Worm (Caenorhabditis elegans) whole organism, L4/young adult: ENCODE data around the gene F26F2.1.
"Not testable (repeated sequence)": the region's sequence is repeated elsewhere in the genome, so short reads cannot be mapped to it uniquely, and the experiment has no call there.

Experiments
- W03F9.2 ChIP-seq: fragments of 150-350 bp; optimal IDR thresholded peaks from 2 replicates; lab custom pipeline; 2014; ENCODE audit warnings: missing biosample characterization, missing genetic modification characterization
- dao-5 ChIP-seq: sonication (generic microtip); optimal IDR thresholded peaks from 2 replicates; lab custom pipeline; 2016; ENCODE audit warnings: missing genotype, missing genetic modification characterization, moderate library complexity, missing compliant biosample characterization
- him-1 ChIP-seq: sonication (generic microtip); optimal IDR thresholded peaks from 2 replicates; lab custom pipeline; 2016; ENCODE audit warnings: missing genotype, missing genetic modification reagents, missing genetic modification characterization, missing compliant biosample characterization

Gene F26F2.1

DNA sequence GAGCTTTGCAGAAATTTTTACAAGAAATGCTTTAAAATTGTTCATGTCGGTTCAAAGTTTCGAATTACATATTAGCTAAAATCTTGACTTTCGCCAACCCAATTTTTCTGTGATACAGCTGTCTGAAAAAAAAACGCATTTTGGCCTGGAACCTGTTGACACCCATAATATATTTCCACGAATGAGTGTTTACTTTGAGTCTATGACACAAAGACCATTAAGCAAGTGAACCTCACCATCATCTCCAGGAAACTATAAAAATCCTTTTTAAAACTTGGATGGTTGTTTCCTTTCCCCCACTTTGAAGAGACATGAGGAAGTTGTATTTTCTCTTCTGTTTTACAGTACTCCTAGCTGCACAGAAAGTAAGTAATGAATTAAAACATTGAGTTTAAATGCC is 12.6 kb upstream of the F26F2.1 start, which contains the start of gene clec-263:
clec-263 (plus strand) TSS at position 301 of the 400 bp plus-strand sequence.
- no peak for TF ChIP-seq him-1
- TF ChIP-seq W03F9.2, result no peak
- no peak for TF ChIP-seq dao-5 (tag; lab: Kevin White, UChicago)

DNA sequence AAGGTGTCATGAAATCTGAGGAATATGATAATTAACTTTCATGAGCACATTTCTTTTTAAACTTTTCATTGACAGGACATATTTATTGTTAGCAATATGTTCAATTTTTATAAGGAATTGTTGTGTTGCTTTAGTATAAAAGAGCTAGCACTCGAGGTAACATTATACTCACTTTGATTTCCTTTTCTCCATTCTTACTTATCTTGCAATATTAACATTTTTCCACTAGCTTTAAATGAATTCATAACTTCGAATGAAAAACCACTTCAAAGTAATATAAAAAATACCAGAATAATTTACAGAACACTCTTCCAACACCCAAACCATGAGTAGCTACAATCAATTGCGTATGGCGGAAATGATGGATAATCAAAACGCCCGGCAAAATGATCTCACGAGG is 11.7 kb upstream of the F26F2.1 start, which contains the start of gene F26F2.5:
F26F2.5 (plus strand) TSS at position 301 of the 400 bp plus-strand sequence.
- no peak for TF ChIP-seq W03F9.2
- no peak for TF ChIP-seq dao-5 (tag; lab: Kevin White, UChicago)

DNA sequence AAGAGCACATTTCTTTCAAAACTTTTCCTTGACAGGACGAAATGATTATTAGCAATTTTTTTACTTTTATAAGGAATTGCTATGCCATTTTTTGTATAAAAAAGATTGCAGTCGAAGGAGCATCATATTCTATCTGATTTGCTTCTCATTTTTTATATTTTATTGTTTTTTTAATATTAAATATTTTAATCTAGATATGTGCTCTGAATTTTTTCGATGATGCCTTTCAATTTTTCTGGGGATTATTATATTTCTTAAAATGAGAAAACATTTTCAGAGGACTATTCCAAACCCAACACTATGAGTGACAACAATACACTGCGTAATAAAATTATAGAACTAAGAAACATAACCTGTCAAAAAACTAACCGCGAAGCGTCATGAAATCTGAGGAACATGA is 7.3 kb upstream of the F26F2.1 start, which contains the start of gene F26F2.4:
F26F2.4 (plus strand) TSS at position 301 of the 400 bp plus-strand sequence.
- not testable (repeated sequence) for TF ChIP-seq W03F9.2; dao-5 (tag; lab: Kevin White, UChicago); him-1

DNA sequence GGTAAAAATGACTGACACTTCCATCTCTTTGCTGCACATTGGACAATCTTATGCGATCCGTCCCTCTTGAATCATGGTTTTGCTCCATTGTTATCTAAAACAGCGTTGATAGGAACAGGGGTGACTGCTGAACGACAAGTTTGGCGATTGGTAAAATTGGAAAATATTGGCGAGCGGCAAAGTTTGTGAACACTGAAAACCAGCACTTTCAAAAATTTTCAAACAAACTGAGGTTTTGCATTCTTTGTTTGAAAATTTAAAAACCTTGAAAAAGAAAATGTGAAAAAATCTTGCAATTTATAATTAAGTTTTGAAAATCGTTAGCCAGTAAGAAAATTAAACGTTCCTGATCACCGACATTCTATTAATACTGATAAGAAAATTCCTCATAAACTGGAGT is 4.8 kb upstream of the F26F2.1 start, which contains the start of gene F26F2.3:
F26F2.3 (minus strand) TSS at position 101 of the 400 bp plus-strand sequence.
- TF ChIP-seq dao-5 (tag; lab: Kevin White, UChicago) (no peak), him-1 (no peak), W03F9.2 (no peak)

DNA sequence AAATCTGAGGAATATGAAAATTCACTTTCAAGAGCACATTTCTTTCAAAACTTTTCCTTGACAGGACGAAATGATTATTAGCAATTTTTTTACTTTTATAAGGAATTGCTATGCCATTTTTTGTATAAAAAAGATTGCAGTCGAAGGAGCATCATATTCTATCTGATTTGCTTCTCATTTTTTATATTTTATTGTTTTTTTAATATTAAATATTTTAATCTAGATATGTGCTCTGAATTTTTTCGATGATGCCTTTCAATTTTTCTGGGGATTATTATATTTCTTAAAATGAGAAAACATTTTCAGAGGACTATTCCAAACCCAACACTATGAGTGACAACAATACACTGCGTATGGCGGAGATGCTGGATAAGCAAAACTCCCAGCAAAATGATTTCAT is 2.4 kb upstream of the F26F2.1 start, which contains the start of gene F26F2.13:
F26F2.13 (plus strand) TSS at position 301 of the 400 bp plus-strand sequence.
- not testable (repeated sequence) for TF ChIP-seq dao-5 (tag; lab: Kevin White, UChicago); W03F9.2; him-1

DNA sequence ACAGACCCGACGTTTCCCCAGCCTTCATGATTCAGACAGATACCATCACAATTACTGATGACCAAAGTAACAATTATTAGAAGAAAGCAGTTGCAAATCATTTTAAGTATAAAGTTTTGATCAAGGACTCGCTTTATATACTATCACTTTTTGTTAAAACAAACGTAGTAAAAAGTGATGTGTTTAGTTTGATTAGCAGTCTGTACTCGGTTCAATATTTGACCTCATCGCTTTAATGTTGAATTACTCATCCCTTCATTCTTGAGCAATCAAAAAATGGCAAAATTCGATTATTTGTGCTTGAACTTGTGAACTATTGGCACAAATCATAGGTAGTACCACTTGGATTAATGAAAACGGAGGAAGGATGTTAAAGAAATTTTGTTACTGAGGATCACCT is 3.4 kb downstream of the F26F2.1 start, which contains the start of gene abf-4:
abf-4 (minus strand) TSS at position 101 of the 400 bp plus-strand sequence.
- TF ChIP-seq W03F9.2 (no peak), him-1 (no peak), dao-5 (tag; lab: Kevin White, UChicago) (no peak)

DNA sequence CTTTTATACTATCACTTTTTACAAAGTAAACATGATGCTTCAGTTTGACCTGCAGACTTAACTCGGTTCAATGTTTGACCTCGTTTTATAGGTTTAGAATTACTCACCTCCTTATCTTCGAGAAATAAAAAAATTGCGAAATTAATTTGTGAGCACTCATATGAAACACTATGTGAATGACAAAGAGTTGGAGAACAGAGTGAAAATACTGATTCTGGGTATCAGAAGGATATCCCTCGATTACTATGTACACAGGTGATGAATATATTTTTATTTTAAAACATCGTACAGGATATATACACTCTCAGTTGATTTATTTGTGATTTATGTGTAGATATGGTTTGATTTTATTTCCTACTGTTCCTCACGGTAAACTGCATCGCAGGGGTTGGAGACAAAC is 5.4 kb downstream of the F26F2.1 start, which contains the start of gene Y38H6C.23:
Y38H6C.23 (minus strand) TSS at position 101 of the 400 bp plus-strand sequence.
- no peak for TF ChIP-seq dao-5 (tag; lab: Kevin White, UChicago)
- no peak for TF ChIP-seq him-1
- no peak for TF ChIP-seq W03F9.2

DNA sequence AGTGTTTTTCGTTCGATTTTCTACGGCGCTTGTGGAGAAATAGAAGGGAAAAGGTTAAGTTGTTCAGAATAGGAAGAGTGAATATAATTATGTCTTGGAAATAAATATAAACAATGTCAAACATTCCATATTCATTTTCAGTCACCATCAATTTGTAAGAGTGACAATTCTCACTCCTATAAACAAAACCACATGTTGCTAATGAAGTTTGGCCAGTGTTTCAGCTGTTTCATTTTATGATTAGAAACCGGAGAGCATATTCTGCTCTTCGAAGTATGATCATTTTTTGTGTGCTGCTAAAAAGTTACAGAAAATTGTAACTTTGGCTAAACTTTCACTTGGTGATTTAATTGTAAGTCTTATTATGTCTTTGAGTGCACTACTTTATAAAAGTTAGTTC is 6.6 kb downstream of the F26F2.1 start, which contains the start of gene Y38H6C.21:
Y38H6C.21 (minus strand) TSS at position 148 of the 400 bp plus-strand sequence.
- TF ChIP-seq W03F9.2 (no peak), dao-5 (tag; lab: Kevin White, UChicago) (no peak), him-1 (no peak)

DNA sequence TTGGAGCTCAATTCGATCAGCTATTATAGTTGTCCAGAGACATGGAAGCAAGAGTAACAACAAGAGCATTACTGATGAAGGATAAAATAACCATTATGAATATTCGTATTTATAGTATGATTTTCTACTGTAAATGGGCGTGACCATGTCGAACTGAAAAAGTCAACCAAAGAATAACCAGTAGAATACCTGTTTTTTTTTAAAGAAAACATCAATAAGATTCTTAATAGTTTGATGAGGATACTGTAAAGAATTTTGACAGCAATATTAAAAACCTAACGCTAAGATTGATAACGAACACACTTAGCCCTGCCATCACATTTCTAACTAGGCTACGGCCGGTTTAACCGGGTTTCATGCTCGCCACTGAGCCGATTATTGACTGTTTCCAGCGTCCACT is 8.7 kb downstream of the F26F2.1 start, which contains the start of gene vmo-1:
vmo-1 (minus strand) TSS at position 101 of the 400 bp plus-strand sequence.
- TF ChIP-seq dao-5 (tag; lab: Kevin White, UChicago), result no peak
- no peak for TF ChIP-seq him-1

DNA sequence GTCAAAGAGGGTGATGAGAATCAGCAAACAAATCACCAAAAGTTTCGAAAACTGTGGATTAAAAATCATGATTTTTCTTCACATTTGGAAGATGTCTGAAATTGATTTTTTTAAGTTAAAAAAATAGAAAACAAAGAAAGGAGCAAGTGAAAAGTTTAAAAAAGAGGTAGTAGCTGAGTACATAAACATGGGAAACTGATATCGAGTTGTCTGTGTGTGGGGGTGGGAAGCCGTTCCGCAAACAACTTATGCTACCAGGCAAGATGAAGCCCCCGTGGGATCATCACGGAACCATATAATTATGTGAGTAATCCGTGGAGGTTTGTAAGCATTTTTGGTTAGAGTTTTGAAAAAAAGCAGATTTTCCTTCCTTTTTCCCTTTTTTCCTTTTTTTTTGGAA is 10.6 kb downstream of the F26F2.1 start, which contains the start of gene Y38H6C.20:
Y38H6C.20 (minus strand) TSS at position 101 of the 400 bp plus-strand sequence.
- no peak for TF ChIP-seq him-1
- TF ChIP-seq W03F9.2, result no peak
- no peak for TF ChIP-seq dao-5 (tag; lab: Kevin White, UChicago)

DNA sequence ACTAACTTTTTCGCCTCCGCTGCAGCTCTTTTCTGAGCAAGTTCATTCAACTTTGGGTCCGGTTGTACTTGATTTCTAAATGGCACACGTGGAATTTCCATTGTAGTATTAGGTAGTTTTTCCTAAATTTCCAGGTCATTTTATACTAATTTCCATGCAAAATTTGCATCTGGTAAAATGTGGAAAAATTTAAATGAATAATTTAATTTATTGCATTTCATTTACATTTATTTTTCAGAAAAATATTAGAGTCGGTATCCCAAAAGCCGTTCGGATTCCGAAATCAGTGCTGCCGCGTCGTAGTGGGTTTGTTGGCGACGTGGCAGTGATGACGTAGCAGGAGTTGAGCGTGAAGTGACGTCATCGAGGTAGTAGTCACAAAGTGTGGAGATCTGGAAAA is 14.6 kb downstream of the F26F2.1 start, which contains the start of gene Y38H6C.18:
Y38H6C.18 (minus strand) TSS at position 101 of the 400 bp plus-strand sequence.
- TF ChIP-seq W03F9.2, result no peak
- TF ChIP-seq dao-5 (tag; lab: Kevin White, UChicago), result no peak
- no peak for TF ChIP-seq him-1

DNA sequence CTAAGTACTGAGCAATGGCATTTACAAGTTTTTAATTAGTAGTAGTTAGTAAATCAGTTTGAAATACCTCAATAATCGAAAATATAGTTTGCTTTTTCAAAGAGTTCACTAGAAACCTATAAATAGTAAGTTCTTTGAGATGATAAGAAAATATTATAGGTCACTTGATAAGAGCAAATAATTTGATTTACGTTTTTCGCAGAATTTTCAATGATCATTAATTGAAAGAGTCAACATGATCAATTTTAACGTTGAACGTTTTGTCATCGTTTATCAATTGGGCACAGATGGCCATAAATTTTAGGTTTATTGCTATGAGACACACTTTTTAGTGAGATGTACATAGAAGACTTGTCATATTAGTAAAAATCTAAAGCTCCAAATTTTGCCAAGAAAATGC is 16.0 kb downstream of the F26F2.1 start:
- TF ChIP-seq him-1 (no peak), W03F9.2 (no peak), dao-5 (tag; lab: Kevin White, UChicago) (no peak)

DNA sequence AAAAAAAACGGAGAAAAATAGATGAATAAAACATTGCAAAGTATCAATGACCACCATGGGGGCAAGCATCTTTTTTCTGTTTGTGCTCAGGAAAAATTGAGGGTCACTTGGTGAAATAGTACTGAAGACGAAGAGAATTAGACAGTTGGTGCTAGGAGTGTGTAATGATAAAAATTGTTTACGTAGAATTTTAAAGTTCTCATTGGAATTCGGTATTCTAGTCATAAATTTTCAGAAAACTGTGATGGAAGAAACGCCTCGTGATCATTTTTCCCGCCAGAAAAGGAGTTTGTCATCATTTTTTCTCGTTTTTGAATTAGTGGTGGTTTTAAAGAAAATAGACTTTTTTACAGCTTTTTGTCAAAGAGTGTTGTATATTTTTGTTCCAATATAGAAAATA is 17.1 kb downstream of the F26F2.1 start:
- TF ChIP-seq dao-5 (tag; lab: Kevin White, UChicago) (no peak), him-1 (no peak), W03F9.2 (no peak)

DNA sequence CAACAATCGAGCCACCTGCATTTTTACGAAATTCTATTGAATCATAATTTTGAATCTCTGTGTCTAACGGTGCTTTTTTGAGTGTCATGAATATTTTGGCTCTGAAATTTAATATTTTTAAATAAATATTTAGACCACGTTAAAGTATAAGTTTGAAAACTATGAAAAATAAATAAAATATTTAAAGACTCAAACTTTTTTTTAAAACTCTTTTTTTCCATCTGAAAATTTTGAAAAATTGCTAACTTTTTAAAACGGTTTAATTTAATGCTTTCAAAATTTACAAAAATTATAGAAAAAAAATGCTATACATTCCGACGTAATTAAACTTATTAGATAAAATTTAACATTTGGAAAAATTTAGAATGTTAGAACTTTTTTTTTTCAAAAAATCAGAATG is 17.6 kb downstream of the F26F2.1 start, which contains the start of gene slc-36.3:
slc-36.3 (minus strand) TSS at position 101 of the 400 bp plus-strand sequence.
- no peak for TF ChIP-seq dao-5 (tag; lab: Kevin White, UChicago)
- TF ChIP-seq him-1, result no peak
- no peak for TF ChIP-seq W03F9.2

DNA sequence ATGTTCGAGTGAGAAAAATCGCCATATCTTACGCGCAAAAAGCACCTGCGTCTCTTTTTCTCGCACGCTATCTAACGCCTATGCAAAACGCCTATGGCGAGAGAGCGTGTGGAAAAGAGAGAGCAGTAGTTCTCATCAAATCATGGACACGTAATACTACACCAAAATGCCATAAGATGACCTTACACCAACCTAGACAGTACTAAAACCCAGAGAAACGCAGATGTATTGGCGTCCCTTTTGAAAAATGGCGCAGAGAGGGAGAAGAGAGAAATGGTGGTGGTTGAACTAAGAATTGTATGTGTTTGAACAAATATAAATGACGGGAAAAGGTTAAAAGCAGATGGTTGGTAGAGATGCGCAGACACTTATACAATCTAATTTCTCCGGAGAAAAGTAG is 22.6 kb downstream of the F26F2.1 start, which contains the start of gene Y38H6C.16:
Y38H6C.16 (minus strand) TSS at position 293 of the 400 bp plus-strand sequence.
- no peak for TF ChIP-seq W03F9.2
- TF ChIP-seq him-1, result no peak
- TF ChIP-seq dao-5 (tag; lab: Kevin White, UChicago), result no peak
